Worm (Caenorhabditis elegans) whole organism, L4 larva: ENCODE results near the gene F38C2.4.

ENCODE experiments used
- ZK546.5 ChIP-seq, 2 experiments: sonication (generic microtip); optimal IDR thresholded peaks; 2 replicates each; lab custom pipeline; 2017; ENCODE audit warnings: missing biosample characterization in 2 of 2, missing genetic modification characterization in 2 of 2
- ces-1 ChIP-seq: fragments of 150-350 bp; sonication (generic microtip); optimal IDR thresholded peaks from 4 replicates; lab custom pipeline; 2014; ENCODE audit warnings: missing biosample characterization, missing genetic modification reagents, missing genetic modification characterization
- egl-27 ChIP-seq: sonication (generic microtip); optimal IDR thresholded peaks from 3 replicates; lab custom pipeline; 2017; ENCODE audit warnings: missing biosample characterization, missing genetic modification reagents, missing genetic modification characterization
- nhr-77 ChIP-seq: fragments of 150-350 bp; optimal IDR thresholded peaks from 2 replicates; lab custom pipeline; 2014; ENCODE audit warnings: missing biosample characterization, missing genetic modification characterization
- unc-39 ChIP-seq: sonication (generic microtip); optimal IDR thresholded peaks from 2 replicates; lab custom pipeline; 2017; ENCODE audit warnings: missing biosample characterization, missing genetic modification characterization

DNA sequence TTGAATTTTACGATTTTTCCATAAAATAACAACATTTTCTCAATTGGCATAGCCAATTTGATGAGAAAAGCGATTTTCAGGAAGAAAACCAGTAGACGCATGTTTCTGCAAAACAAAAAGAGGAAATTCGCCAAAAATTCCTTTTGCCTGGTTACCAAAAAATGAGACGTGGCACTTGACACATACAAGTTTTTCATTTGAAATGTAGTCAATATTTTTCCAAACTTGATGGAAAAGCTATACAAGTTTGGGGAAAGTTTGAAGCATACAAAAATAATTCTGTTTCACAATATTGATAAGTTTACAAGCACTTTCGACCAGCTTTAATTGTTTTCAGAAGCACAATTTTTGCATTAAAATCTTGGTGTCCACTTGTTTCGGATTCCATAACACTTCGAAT lies 9.6 kb downstream of the F38C2.4 start, which contains the start of gene clec-191:
- no peak for TF ChIP-seq egl-27 (tag; lab: Kevin White, UChicago)
- no peak for TF ChIP-seq ZK546.5 (tag; optimal IDR thresholded peaks at IDR 0.05; lab: Kevin White, UChicago)
- no peak for TF ChIP-seq ces-1 (GFP tag; lab: Kevin White, UChicago)
- TF ChIP-seq unc-39 (tag; lab: Kevin White, UChicago) = no peak
- TF ChIP-seq nhr-77 (tag; lab: Kevin White, UChicago) = no peak
